Fruit fly (Drosophila melanogaster) whole organism, embryonic: Measurements from ENCODE around the gene Xe7.

Experiments used
- Atf-2 ChIP-seq: fragments of 200-800 bp; sonication (Bioruptor generic); optimal IDR thresholded peaks from 2 replicates; lab custom pipeline; 2016; ENCODE audit warnings: missing biosample characterization, missing genetic modification characterization
- CG10321 ChIP-seq: fragments of 200-800 bp; sonication (Bioruptor generic); IDR thresholded peaks from 2 replicates; pipeline ENCODE4 v1.3.6; 2022; ENCODE audit warnings: missing biosample characterization, missing genetic modification characterization
- CG10959 ChIP-seq: fragments of 200-800 bp; sonication (Bioruptor generic); IDR thresholded peaks from 2 replicates; pipeline ENCODE4 v1.3.6; 2022; ENCODE audit warnings: missing biosample characterization, missing genetic modification characterization
- CG13287 ChIP-seq: fragments of 200-800 bp; sonication (Bioruptor generic); IDR thresholded peaks from 2 replicates; pipeline ENCODE4 v1.3.6; 2022; ENCODE audit warnings: missing biosample characterization, missing genetic modification characterization; ENCODE audit not compliant: partially characterized antibody
- CG15073 ChIP-seq: fragments of 200-800 bp; sonication (Bioruptor generic); optimal IDR thresholded peaks from 2 replicates; lab custom pipeline; 2016; ENCODE audit warnings: missing biosample characterization, missing genetic modification characterization
- CG16863 ChIP-seq: fragments of 200-800 bp; sonication (Bioruptor generic); optimal IDR thresholded peaks from 3 replicates; lab custom pipeline; 2016; ENCODE audit warnings: missing biosample characterization, missing genetic modification characterization
- CG17328 ChIP-seq: fragments of 200-800 bp; sonication (Bioruptor generic); IDR thresholded peaks from 2 replicates; pipeline ENCODE4 v1.3.6; 2022; ENCODE audit warnings: missing biosample characterization, missing genetic modification characterization
- CG17612 ChIP-seq: fragments of 200-800 bp; sonication (Bioruptor generic); IDR thresholded peaks from 2 replicates; pipeline ENCODE4 v1.3.6; 2022; ENCODE audit warnings: missing biosample characterization, missing genetic modification characterization
- CG30020 ChIP-seq: fragments of 200-800 bp; optimal IDR thresholded peaks from 2 replicates; lab custom pipeline; 2019; ENCODE audit warnings: missing biosample characterization, mild to moderate bottlenecking, missing genetic modification characterization, moderate library complexity
- CG30403 ChIP-seq: fragments of 200-800 bp; sonication (Bioruptor generic); optimal IDR thresholded peaks from 3 replicates; lab custom pipeline; 2016; ENCODE audit warnings: missing biosample characterization, missing genetic modification characterization
- CG3838 ChIP-seq: fragments of 200-800 bp; sonication (Bioruptor generic); optimal IDR thresholded peaks from 3 replicates; lab custom pipeline; 2016; ENCODE audit warnings: missing biosample characterization, missing genetic modification characterization
- CG43689 ChIP-seq: fragments of 200-800 bp; sonication (Bioruptor generic); IDR thresholded peaks from 2 replicates; pipeline ENCODE4 v1.3.6; 2022; ENCODE audit warnings: missing biosample characterization, missing genetic modification characterization
- CG4404 ChIP-seq: fragments of 200-800 bp; sonication (Bioruptor generic); IDR thresholded peaks from 2 replicates; pipeline ENCODE4 v1.3.6; 2022; ENCODE audit warnings: missing biosample characterization, missing genetic modification characterization
- CG4820 ChIP-seq: fragments of 200-800 bp; sonication (Bioruptor generic); optimal IDR thresholded peaks from 3 replicates; lab custom pipeline; 2016; ENCODE audit warnings: missing biosample characterization, missing genetic modification characterization
- CG6254 ChIP-seq: fragments of 200-800 bp; sonication (Bioruptor generic); optimal IDR thresholded peaks from 3 replicates; lab custom pipeline; 2017; ENCODE audit warnings: mild to moderate bottlenecking, missing biosample characterization, missing genetic modification reagents, missing genetic modification characterization
- CG6854 ChIP-seq: fragments of 200-800 bp; sonication (Bioruptor generic); optimal IDR thresholded peaks from 3 replicates; lab custom pipeline; 2017; ENCODE audit warnings: missing biosample characterization, mild to moderate bottlenecking, missing genetic modification characterization
- CG7987 ChIP-seq: fragments of 200-800 bp; sonication (Bioruptor generic); optimal IDR thresholded peaks from 2 replicates; lab custom pipeline; 2018; ENCODE audit warnings: missing biosample characterization, mild to moderate bottlenecking, missing genetic modification characterization, moderate library complexity
- CG8290 ChIP-seq, 3 experiments: fragments of 200-800 bp; sonication (Bioruptor generic); optimal IDR thresholded peaks; 2 replicates each; lab custom pipeline; 2016 to 2019; ENCODE audit warnings: missing biosample characterization in 3 of 3, missing genetic modification characterization in 3 of 3, mild to moderate bottlenecking in 2 of 3, moderate library complexity in 1 of 3
- CG9797 ChIP-seq: fragments of 200-800 bp; sonication (Bioruptor generic); optimal IDR thresholded peaks from 3 replicates; lab custom pipeline; 2018; ENCODE audit warnings: missing biosample characterization, mild to moderate bottlenecking, missing genetic modification characterization
- Camta ChIP-seq: fragments of 200-800 bp; sonication (Bioruptor generic); optimal IDR thresholded peaks from 2 replicates; lab custom pipeline; 2016; ENCODE audit warnings: missing biosample characterization, missing genetic modification characterization
- CkIIα-i1 ChIP-seq: fragments of 200-800 bp; sonication (Bioruptor generic); IDR thresholded peaks from 2 replicates; pipeline ENCODE4 v1.3.6; 2022; ENCODE audit warnings: missing biosample characterization, missing genetic modification characterization
- CrebB ChIP-seq: fragments of 200-800 bp; sonication (Bioruptor generic); optimal IDR thresholded peaks from 3 replicates; lab custom pipeline; 2018; ENCODE audit warnings: missing biosample characterization, mild to moderate bottlenecking, missing genetic modification characterization
- D ChIP-seq, 2 experiments: fragments of 200-800 bp in 1 of 2; fragments of >200 bp in 1 of 2; sonication (Bioruptor generic) in 1 of 2; optimal IDR thresholded peaks; 2 replicates in 1 of 2; 3 replicates in 1 of 2; lab custom pipeline; 2017; ENCODE audit warnings: mild to moderate bottlenecking in 1 of 2, missing biosample characterization in 1 of 2, missing genetic modification characterization in 1 of 2, missing genetic modification reagents in 1 of 2
- Deaf1 ChIP-seq: fragments of 200-800 bp; optimal IDR thresholded peaks from 3 replicates; lab custom pipeline; 2019; ENCODE audit warnings: missing biosample characterization, mild to moderate bottlenecking, missing genetic modification characterization, moderate library complexity
- Drgx ChIP-seq: fragments of 200-800 bp; sonication (Bioruptor generic); IDR thresholded peaks from 2 replicates; pipeline ENCODE4 v1.3.6; 2022; ENCODE audit warnings: missing biosample characterization, missing genetic modification characterization
- Fer2 ChIP-seq: fragments of 200-800 bp; sonication (Bioruptor generic); optimal IDR thresholded peaks from 2 replicates; lab custom pipeline; 2018; ENCODE audit warnings: missing biosample characterization, mild to moderate bottlenecking, missing genetic modification characterization, moderate library complexity
- HLH54F ChIP-seq: fragments of 200-800 bp; sonication (Bioruptor generic); optimal IDR thresholded peaks from 3 replicates; lab custom pipeline; 2016; ENCODE audit warnings: missing biosample characterization, missing genetic modification characterization
- Hmx ChIP-seq: fragments of 200-800 bp; sonication (Bioruptor generic); optimal IDR thresholded peaks from 2 replicates; lab custom pipeline; 2016; ENCODE audit warnings: missing biosample characterization, missing genetic modification characterization
- Hr3 ChIP-seq: fragments of 200-800 bp; sonication (Bioruptor generic); optimal IDR thresholded peaks from 3 replicates; lab custom pipeline; 2016; ENCODE audit warnings: missing biosample characterization, missing genetic modification characterization
- Lhr ChIP-seq: fragments of 200-800 bp; sonication (Bioruptor generic); optimal IDR thresholded peaks from 3 replicates; lab custom pipeline; 2017; ENCODE audit warnings: mild to moderate bottlenecking, missing biosample characterization, missing genetic modification reagents, missing genetic modification characterization
- Lpt ChIP-seq: fragments of >200 bp; optimal IDR thresholded peaks from 2 replicates; lab custom pipeline; 2018; ENCODE audit warnings: missing biosample characterization, missing genetic modification characterization
- Mes4 ChIP-seq: fragments of 200-800 bp; sonication (Bioruptor generic); optimal IDR thresholded peaks from 2 replicates; lab custom pipeline; 2016; ENCODE audit warnings: missing biosample characterization, missing genetic modification characterization
- Oaz ChIP-seq: fragments of 200-800 bp; sonication (Bioruptor generic); IDR thresholded peaks from 2 replicates; pipeline ENCODE4 v1.3.6; 2022; ENCODE audit warnings: missing biosample characterization, missing genetic modification characterization
- Optix ChIP-seq: fragments of 200-800 bp; sonication (Bioruptor generic); IDR thresholded peaks from 3 replicates; pipeline ENCODE4 v1.3.6; 2022; ENCODE audit warnings: missing biosample characterization, missing genetic modification characterization
- Poxn ChIP-seq: fragments of 200-800 bp; sonication (Bioruptor generic); IDR thresholded peaks from 2 replicates; pipeline ENCODE4 v1.3.6; 2022; ENCODE audit warnings: missing biosample characterization, missing genetic modification characterization
- cad ChIP-seq: fragments of >200 bp; optimal IDR thresholded peaks from 2 replicates; lab custom pipeline; 2017; ENCODE audit warnings: missing biosample characterization, missing genetic modification characterization
- cas ChIP-seq: fragments of 200-800 bp; sonication (Bioruptor generic); IDR thresholded peaks from 2 replicates; pipeline ENCODE4 v1.3.6; 2022; ENCODE audit warnings: missing biosample characterization, missing genetic modification characterization
- dan ChIP-seq: fragments of 200-800 bp; sonication (Bioruptor generic); IDR thresholded peaks from 2 replicates; pipeline ENCODE4 v1.3.6; 2022; ENCODE audit warnings: missing biosample characterization, missing genetic modification characterization
- eyg ChIP-seq: fragments of 200-800 bp; sonication (Bioruptor generic); optimal IDR thresholded peaks from 3 replicates; lab custom pipeline; 2016; ENCODE audit warnings: missing biosample characterization, missing genetic modification characterization
- gem ChIP-seq: fragments of 200-800 bp; sonication (Bioruptor generic); optimal IDR thresholded peaks from 2 replicates; lab custom pipeline; 2019; ENCODE audit warnings: missing biosample characterization, mild to moderate bottlenecking, missing genetic modification characterization, moderate library complexity
- gro ChIP-seq: fragments of 200-800 bp; sonication (Bioruptor generic); optimal IDR thresholded peaks from 2 replicates; lab custom pipeline; 2016; ENCODE audit warnings: missing biosample characterization, missing genetic modification characterization
- gsb-n ChIP-seq: fragments of 200-800 bp; sonication (Bioruptor generic); optimal IDR thresholded peaks from 3 replicates; lab custom pipeline; 2018; ENCODE audit warnings: missing biosample characterization, mild to moderate bottlenecking, missing genetic modification characterization
- nmo ChIP-seq: fragments of 200-800 bp; sonication (Bioruptor generic); optimal IDR thresholded peaks from 2 replicates; lab custom pipeline; 2018; ENCODE audit warnings: missing biosample characterization, mild to moderate bottlenecking, missing genetic modification characterization, moderate library complexity
- nom ChIP-seq: fragments of 200-800 bp; sonication (Bioruptor generic); optimal IDR thresholded peaks from 2 replicates; lab custom pipeline; 2017; ENCODE audit warnings: missing biosample characterization, missing genetic modification characterization, mild to moderate bottlenecking, moderate library complexity, missing genetic modification reagents
- pan ChIP-seq, 4 experiments: fragments of >200 bp in 3 of 4; fragments of 200-800 bp in 1 of 4; sonication (Bioruptor generic) in 1 of 4; optimal IDR thresholded peaks in 3 of 4; IDR thresholded peaks in 1 of 4; 2 replicates each; pipeline versions ENCODE4 v1.3.6 to Lab custom; 2017 to 2022; ENCODE audit warnings: missing biosample characterization in 2 of 4, missing genetic modification characterization in 2 of 4, mixed read lengths in 1 of 4
- phol ChIP-seq: fragments of 200-800 bp; sonication (Bioruptor generic); optimal IDR thresholded peaks from 3 replicates; lab custom pipeline; 2018; ENCODE audit warnings: missing biosample characterization, mild to moderate bottlenecking, missing genetic modification characterization, moderate library complexity
- sqz ChIP-seq: fragments of 200-800 bp; sonication (Bioruptor generic); optimal IDR thresholded peaks from 3 replicates; lab custom pipeline; 2018; ENCODE audit warnings: missing biosample characterization, mild to moderate bottlenecking, missing genetic modification characterization
- tap ChIP-seq: fragments of 200-800 bp; optimal IDR thresholded peaks from 3 replicates; lab custom pipeline; 2019; ENCODE audit warnings: missing biosample characterization, mild to moderate bottlenecking, missing genetic modification characterization, moderate library complexity
- zfh1 ChIP-seq: fragments of 200-800 bp; sonication (Bioruptor generic); IDR thresholded peaks from 3 replicates; pipeline ENCODE4 v1.3.6; 2022; ENCODE audit warnings: missing biosample characterization, missing genetic modification characterization

Gene Xe7

dm6 chr3R:5624115-5624878 is 44.8 kb downstream of the Xe7 start, which contains the start of the genes Dph4, Spec2 and RpL13A (continued):
- TF ChIP-seq CG30020 (tag; lab: Kevin White, UChicago) (peak; percentile 78), CG16863 (GFP tag; lab: Kevin White, UChicago) (peak; percentile 86), CG13287 (GFP tag; lab: Robert Waterston, UW) (no peak), eyg (peak; percentile 88), zfh1 (GFP tag; lab: Robert Waterston, UW) (no peak), CG6254 (GFP tag; lab: Kevin White, UChicago) (peak; percentile 77), CG10321 (GFP tag; lab: Robert Waterston, UW) (no peak), sqz (GFP tag; lab: Kevin White, UChicago) (peak; percentile 82), cad (GFP tag; lab: Kevin White, UChicago) (no peak), CG7987 (peak; percentile 99), CG3838 (GFP tag; lab: Kevin White, UChicago) (peak; percentile 87), D (optimal IDR thresholded peaks at IDR 0.05; lab: Kevin White, UChicago) (peak; percentile 57), D (GFP tag; optimal IDR thresholded peaks at IDR 0.05; lab: Kevin White, UChicago) (peak; percentile 89), Oaz (no peak), Mes4 (GFP tag; lab: Kevin White, UChicago) (peak; percentile 98), Deaf1 (tag; lab: Kevin White, UChicago) (peak; percentile 69), Lpt (GFP tag; lab: Kevin White, UChicago) (no peak), nom (GFP tag; lab: Kevin White, UChicago) (peak; percentile 90), CG6854 (peak; percentile 95), Poxn (GFP tag; lab: Robert Waterston, UW) (no peak), dan (no peak), Drgx (GFP tag; lab: Robert Waterston, UW) (no peak), Lhr (GFP tag; lab: Kevin White, UChicago) (peak; percentile 97), cas (GFP tag; lab: Robert Waterston, UW) (no peak), CG17612 (GFP tag; lab: Robert Waterston, UW) (no peak), CG4820 (GFP tag; lab: Kevin White, UChicago) (peak; percentile 75), Camta (GFP tag; lab: Kevin White, UChicago) (peak; percentile 94), pan (optimal IDR thresholded peaks at IDR 0.05; lab: Kevin White, UChicago) (no peak), pan (GFP tag; optimal IDR thresholded peaks at IDR 0.05 in 1 of 2, IDR thresholded peaks at IDR 0.05 in 1 of 2) (no peak), CG9797 (GFP tag; lab: Kevin White, UChicago) (peak; percentile 98), CrebB (peak; percentile 95), gem (tag; lab: Kevin White, UChicago) (peak; percentile 72), CG17328 (GFP tag; lab: Robert Waterston, UW) (no peak), nmo (peak; percentile 86), CG43689 (no peak), gsb-n (peak; percentile 85), tap (peak; percentile 69), gro (GFP tag; lab: Kevin White, UChicago) (peak; percentile 91), CG15073 (GFP tag; lab: Kevin White, UChicago) (no peak), phol (peak; percentile 94), Atf-2 (GFP tag; lab: Kevin White, UChicago) (peak; percentile 88), CG30403 (GFP tag; lab: Kevin White, UChicago) (peak; percentile 83), CkIIα-i1 (GFP tag; lab: Robert Waterston, UW) (no peak), HLH54F (GFP tag; lab: Kevin White, UChicago) (peak; percentile 84), Optix (GFP tag; lab: Robert Waterston, UW) (no peak), CG8290 (GFP tag; optimal IDR thresholded peaks at IDR 0.05; lab: Kevin White, UChicago) (peak; percentile 95), CG8290 (tag; optimal IDR thresholded peaks at IDR 0.05; lab: Kevin White, UChicago) (peak; percentile 88 to 97), Hmx (GFP tag; lab: Kevin White, UChicago) (peak; percentile 39), CG10959 (GFP tag; lab: Robert Waterston, UW) (no peak), Hr3 (GFP tag; lab: Kevin White, UChicago) (peak; percentile 73), Fer2 (peak; percentile 89), CG4404 (GFP tag; lab: Robert Waterston, UW) (no peak)
